Worm (Caenorhabditis elegans): ENCODE data around the gene C52B11.5.

C52B11.5 gene

DNA sequence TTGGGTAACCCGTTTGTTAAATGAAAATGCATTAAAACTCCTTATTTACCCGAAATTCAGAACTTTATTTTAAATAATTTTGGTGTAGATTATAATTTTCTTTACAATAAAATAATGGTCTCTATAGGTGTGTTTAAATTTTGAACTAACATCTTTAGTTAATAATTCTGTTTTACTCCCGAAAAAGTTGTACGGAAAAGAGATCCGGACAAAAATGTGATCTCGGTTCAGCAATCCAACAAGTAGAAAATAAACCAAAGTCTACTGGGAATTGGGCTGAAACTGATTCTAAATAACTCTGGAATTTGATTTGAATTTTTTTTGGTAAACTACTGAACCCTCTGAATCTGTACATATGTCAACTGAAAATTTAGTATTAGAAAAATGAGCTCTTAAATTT lies 23.1 kb downstream of the C52B11.5 start:
- no peak for TF ChIP-seq unc-62 (GFP tag; optimal IDR thresholded peaks at IDR 0.05)

DNA sequence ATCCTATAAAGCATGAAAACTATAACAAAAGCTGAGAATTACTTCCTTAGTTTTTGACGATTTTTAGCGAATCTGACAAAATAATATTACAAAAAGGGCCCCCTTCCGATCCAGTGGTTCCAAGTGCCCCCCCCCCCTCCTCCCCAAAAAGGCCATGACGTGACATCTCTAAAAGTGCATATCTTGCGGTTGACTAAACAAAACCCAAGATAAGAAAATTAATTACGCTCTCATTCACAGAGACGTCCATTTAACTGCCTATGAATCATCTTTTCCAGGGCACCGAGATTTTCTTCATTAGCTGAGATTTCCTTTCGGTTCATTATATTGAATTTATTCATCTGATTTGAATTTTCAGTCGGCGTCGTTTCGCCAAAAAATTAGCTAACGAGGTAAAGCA lies 27.3 kb downstream of the C52B11.5 start, which contains the start of gene inso-1:
TSS of gene inso-1 (plus strand) at position 301 of the 400 bp plus-strand sequence.
- no peak for TF ChIP-seq unc-62 (GFP tag; optimal IDR thresholded peaks at IDR 0.05)

DNA sequence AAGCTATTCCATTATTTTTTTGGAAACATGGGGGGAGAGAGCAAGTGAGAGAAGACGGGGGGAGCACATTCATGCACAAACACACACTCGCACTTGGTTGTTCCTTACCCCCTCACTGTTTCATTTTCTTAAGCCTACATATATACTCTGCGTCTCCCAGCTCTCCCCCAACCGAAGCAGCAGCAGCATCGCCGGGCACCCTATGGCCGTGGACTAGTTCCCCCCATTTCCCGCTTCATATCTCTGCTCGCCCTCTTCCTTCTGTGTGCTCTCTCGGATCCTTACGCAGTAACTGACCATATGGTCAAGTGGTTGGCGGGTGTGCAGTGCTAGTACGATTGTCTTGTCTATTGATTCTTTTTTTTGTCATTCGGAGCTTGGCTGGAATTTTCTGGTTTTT lies 29.7 kb downstream of the C52B11.5 start:
- TF ChIP-seq unc-62 (GFP tag; optimal IDR thresholded peaks at IDR 0.05), result no peak

DNA sequence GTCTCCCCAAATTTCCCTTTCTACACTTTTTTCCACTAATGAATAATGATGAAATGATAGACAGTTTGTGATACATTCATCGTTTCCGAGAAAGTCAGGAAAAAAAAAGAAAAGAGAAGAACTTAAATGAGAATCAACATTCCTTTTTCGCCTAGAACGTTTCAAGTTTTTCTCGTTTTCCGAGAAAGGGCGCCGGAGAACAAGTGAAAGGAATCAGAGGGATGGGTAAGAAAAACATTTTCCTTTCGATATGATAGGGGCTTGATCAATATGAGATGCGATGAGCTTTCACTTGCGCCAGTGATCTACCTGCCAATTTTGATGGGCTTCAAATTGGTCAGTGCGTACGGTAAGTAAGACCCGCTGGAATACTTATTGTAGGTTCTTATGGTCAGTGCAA lies 36.9 kb downstream of the C52B11.5 start:
- no peak for TF ChIP-seq unc-62 (GFP tag; optimal IDR thresholded peaks at IDR 0.05)

DNA sequence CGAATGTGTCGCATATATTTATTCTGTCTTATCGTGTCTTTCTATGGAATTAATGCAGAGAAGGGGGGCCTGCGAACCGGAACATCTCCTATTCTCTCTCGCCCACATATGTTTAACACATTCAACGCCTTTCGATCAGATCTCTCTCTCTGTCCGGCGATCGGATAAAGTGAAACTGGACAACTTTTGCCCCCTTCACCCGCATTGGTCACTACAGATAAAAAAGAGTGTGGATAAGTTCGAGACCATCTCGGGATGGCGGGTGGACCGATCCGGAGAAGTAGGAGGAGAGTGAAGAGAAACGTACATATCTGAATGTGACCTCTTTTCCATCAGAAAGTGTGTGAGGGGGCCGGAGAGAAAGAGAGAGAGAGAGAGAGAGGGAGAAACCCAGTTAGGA lies 38.5 kb downstream of the C52B11.5 start, which contains the start of gene H42K12.3:
TSS of gene H42K12.3 (plus strand) at position 308 of the 400 bp plus-strand sequence.
- no peak for TF ChIP-seq unc-62 (GFP tag; optimal IDR thresholded peaks at IDR 0.05)

DNA sequence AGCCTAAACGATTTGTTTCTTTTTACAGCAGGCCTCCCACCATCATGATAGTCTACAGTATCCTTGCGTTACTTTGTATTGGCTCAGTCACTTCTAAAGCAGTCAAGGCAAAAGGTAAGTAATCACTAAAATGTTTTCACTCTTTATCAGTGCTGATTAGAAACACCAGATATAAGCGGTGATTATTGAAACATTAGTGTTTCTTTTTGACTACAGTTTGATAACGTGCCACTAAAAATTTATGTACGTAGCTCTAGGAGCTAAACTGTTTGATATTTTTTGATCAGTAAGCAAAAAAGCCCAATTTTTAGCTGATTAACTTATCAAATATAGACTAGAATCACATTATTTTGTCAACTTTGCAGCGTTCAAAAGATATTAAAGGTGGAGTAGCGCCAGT lies 39.0 kb downstream of the C52B11.5 start:
- TF ChIP-seq unc-62 (GFP tag; optimal IDR thresholded peaks at IDR 0.05), result no peak

DNA sequence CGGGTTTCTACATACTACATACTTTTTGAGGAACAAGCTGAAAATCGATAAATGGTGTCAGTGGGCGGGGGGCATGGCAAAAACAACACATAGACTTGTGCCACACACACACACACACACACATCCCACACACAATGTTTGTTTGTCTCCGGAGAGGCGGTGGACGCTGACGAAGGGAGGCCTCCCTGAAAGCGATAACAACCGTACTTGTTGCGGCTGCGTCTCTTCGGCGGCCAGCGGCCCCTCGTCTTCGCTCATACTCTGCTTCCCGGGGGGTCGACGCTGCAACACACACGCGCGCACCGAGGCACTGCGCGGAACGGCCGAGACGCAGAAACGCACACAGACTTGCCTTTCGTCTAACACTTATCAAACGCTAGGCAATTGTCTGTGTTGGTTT lies 47.1 kb downstream of the C52B11.5 start:
- no peak for TF ChIP-seq unc-62 (GFP tag; optimal IDR thresholded peaks at IDR 0.05)

DNA sequence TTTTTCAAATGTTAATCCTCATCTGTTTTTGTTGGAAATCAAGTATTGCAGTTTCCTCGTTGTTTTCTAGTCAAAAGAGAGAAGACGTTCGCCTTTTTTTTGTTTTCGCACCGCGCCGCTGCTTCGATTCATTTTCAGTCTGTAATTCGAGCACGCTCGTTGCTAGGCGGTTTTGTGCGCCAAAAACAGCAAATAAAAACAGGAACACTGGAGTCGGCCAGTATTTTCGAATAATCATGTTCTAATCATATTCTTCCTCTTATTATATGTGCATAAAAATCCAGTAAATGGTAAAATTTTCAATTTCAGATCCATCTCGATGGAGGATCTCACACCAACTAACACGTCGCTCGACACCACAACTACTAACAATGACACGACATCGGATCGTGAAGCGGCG lies 48.5 kb downstream of the C52B11.5 start, which contains the start of gene pdk-1:
TSS of gene pdk-1 (plus strand) at position 301 of the 400 bp plus-strand sequence.
- no peak for TF ChIP-seq unc-62 (GFP tag; optimal IDR thresholded peaks at IDR 0.05)

DNA sequence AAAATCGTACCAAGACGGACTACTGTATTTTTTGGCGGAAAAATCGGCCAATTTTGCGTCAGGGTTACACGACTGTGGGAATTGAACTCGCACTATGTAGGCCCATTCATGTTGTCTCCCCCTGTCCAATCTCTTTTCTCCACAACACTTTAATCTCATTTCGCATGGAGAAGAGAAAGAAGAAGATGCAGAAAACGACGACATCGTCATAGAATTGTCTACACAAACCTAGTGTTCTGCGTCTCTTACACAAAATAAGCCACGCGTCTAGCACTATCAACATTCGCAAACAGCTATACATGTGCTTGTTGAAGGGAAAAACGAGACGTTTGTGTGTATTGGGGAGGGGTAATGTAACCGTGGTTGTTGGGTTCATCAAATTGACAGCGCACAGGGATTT lies 50.4 kb downstream of the C52B11.5 start:
- no peak for TF ChIP-seq unc-62 (GFP tag; optimal IDR thresholded peaks at IDR 0.05)

All from whole organism, dauer.